Worm (Caenorhabditis elegans) whole organism, L4/young adult: ENCODE results near the gene tbc-14.

Source experiments
- W03F9.2 ChIP-seq: fragments of 150-350 bp; optimal IDR thresholded peaks from 2 replicates; lab custom pipeline; 2014; ENCODE audit warnings: missing biosample characterization, missing genetic modification characterization
- dao-5 ChIP-seq: sonication (generic microtip); optimal IDR thresholded peaks from 2 replicates; lab custom pipeline; 2016; ENCODE audit warnings: missing genotype, missing genetic modification characterization, moderate library complexity, missing compliant biosample characterization
- him-1 ChIP-seq: sonication (generic microtip); optimal IDR thresholded peaks from 2 replicates; lab custom pipeline; 2016; ENCODE audit warnings: missing genotype, missing genetic modification reagents, missing genetic modification characterization, missing compliant biosample characterization

ce11 chrII:13495718-13496117, 48.3 kb upstream of the tbc-14 start, which contains the start of gene drr-1:
- no peak for TF ChIP-seq W03F9.2 (tag; lab: Kevin White, UChicago)
- TF ChIP-seq him-1: no peak
- TF ChIP-seq dao-5 (tag; lab: Kevin White, UChicago): no peak
